Fruit fly (Drosophila melanogaster): ENCODE results near the gene CG14434.

CG14434 gene

DNA sequence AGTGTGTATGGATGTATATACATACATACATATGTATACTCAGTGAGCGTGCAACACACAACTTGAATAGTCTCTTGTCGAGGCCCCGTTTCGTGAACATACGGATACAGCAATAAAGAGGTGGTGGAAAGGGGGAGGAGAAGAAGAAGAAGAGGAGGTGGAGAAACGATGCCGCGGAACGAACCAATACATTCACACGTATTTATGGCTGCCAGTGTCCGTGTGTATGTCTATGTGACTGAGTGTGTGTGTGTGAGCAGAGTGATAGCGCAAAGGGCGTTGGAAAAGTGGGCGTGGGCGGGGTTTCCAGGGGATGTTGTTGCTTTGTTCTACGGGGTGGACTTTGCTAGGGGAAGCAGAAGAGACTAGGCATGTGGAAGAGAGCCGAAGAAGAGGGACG lies 13.6 kb downstream of the CG14434 start (continued):
- TF ChIP-seq Doc3 (GFP tag; IDR thresholded peaks at IDR 0.05; ENCODE audit: partially characterized antibody) (no peak), pfk (GFP tag; optimal IDR thresholded peaks at IDR 0.05) (peak; percentile 80), Dbx (GFP tag; IDR thresholded peaks at IDR 0.05) (no peak), CG8388 (GFP tag; optimal IDR thresholded peaks at IDR 0.05) (no peak), CG4707 (GFP tag; optimal IDR thresholded peaks at IDR 0.05) (no peak), NC2β (GFP tag; optimal IDR thresholded peaks at IDR 0.05) (no peak), CG12299 (tag; optimal IDR thresholded peaks at IDR 0.05) (peak; percentile 70), CG7839 (tag; optimal IDR thresholded peaks at IDR 0.05) (no peak), Hr3 (GFP tag; optimal IDR thresholded peaks at IDR 0.05) (no peak), CG7357 (GFP tag; IDR thresholded peaks at IDR 0.05) (no peak), inv (GFP tag; IDR thresholded peaks at IDR 0.05; ENCODE audit: partially characterized antibody) (no peak), pb (GFP tag; optimal IDR thresholded peaks at IDR 0.05) (no peak), Drgx (GFP tag; IDR thresholded peaks at IDR 0.05) (0 out of 2 replicates have a peak, but pooled peaks have one; percentile 29), Mad (GFP tag; optimal IDR thresholded peaks at IDR 0.05) (no peak), sens-2 (GFP tag; IDR thresholded peaks at IDR 0.05) (no peak), Meics (GFP tag; optimal IDR thresholded peaks at IDR 0.05) (no peak), CG8290 (GFP tag; optimal IDR thresholded peaks at IDR 0.05) (no peak), CG8290 (tag; optimal IDR thresholded peaks at IDR 0.05) (peak; percentile 37 to 80), BtbVII (GFP tag; optimal IDR thresholded peaks at IDR 0.05) (no peak), C15 (GFP tag; IDR thresholded peaks at IDR 0.05) (no peak), CG9797 (GFP tag; optimal IDR thresholded peaks at IDR 0.05) (no peak), HmgZ (tag; optimal IDR thresholded peaks at IDR 0.05) (peak; percentile 46), yki (optimal IDR thresholded peaks at IDR 0.05) (no peak), CG18599 (GFP tag; optimal IDR thresholded peaks at IDR 0.05) (peak; percentile 39), gcm (GFP tag; optimal IDR thresholded peaks at IDR 0.05) (no peak), CG32532 (GFP tag; IDR thresholded peaks at IDR 0.05) (peak; percentile 28; the same call in 1 of the 2 replicates), Bdp1 (GFP tag; optimal IDR thresholded peaks at IDR 0.05) (no peak), h (optimal IDR thresholded peaks at IDR 0.05) (no peak), sna (GFP tag; IDR thresholded peaks at IDR 0.05; ENCODE audit: partially characterized antibody) (no peak), chn (GFP tag; optimal IDR thresholded peaks at IDR 0.05) (peak; percentile 67), tgo (GFP tag; IDR thresholded peaks at IDR 0.05) (no peak), CG13123 (GFP tag; optimal IDR thresholded peaks at IDR 0.05) (no peak), Dek (tag; optimal IDR thresholded peaks at IDR 0.05) (no peak), Side (GFP tag; optimal IDR thresholded peaks at IDR 0.05) (no peak), sim (GFP tag; IDR thresholded peaks at IDR 0.05) (no peak), CG15696 (tag; optimal IDR thresholded peaks at IDR 0.05) (no peak), CG6689 (GFP tag; IDR thresholded peaks at IDR 0.05) (no peak), disco-r (GFP tag; optimal IDR thresholded peaks at IDR 0.05) (no peak), CG11560 (tag; IDR thresholded peaks at IDR 0.05) (no peak), stc (GFP tag; IDR thresholded peaks at IDR 0.05) (no peak), CG13894 (tag; optimal IDR thresholded peaks at IDR 0.05) (peak; percentile 92), Elba2 (GFP tag; optimal IDR thresholded peaks at IDR 0.05) (no peak), klu (GFP tag; IDR thresholded peaks at IDR 0.05) (no peak), CG7271 (tag; optimal IDR thresholded peaks at IDR 0.05) (no peak), CG11696 (GFP tag; IDR thresholded peaks at IDR 0.05) (no peak), Ets65A (GFP tag) (no peak), CG15073 (GFP tag; optimal IDR thresholded peaks at IDR 0.05) (no peak), HLHmδ (GFP tag; optimal IDR thresholded peaks at IDR 0.05) (no peak), CG3847 (GFP tag; IDR thresholded peaks at IDR 0.05) (no peak), CG3407 (GFP tag; optimal IDR thresholded peaks at IDR 0.05) (no peak), dpn (GFP tag; optimal IDR thresholded peaks at IDR 0.05) (no peak), chif (GFP tag; optimal IDR thresholded peaks at IDR 0.05) (no peak), ken (GFP tag; IDR thresholded peaks at IDR 0.05) (no peak), CG4360 (GFP tag; IDR thresholded peaks at IDR 0.05) (peak; percentile 75)
